Worm (Caenorhabditis elegans): ENCODE results near the gene F37C4.8.
A peak's percentile ranks its signal among the peaks of the same experiment; 100 is the strongest.

The F37C4.8 gene

DNA sequence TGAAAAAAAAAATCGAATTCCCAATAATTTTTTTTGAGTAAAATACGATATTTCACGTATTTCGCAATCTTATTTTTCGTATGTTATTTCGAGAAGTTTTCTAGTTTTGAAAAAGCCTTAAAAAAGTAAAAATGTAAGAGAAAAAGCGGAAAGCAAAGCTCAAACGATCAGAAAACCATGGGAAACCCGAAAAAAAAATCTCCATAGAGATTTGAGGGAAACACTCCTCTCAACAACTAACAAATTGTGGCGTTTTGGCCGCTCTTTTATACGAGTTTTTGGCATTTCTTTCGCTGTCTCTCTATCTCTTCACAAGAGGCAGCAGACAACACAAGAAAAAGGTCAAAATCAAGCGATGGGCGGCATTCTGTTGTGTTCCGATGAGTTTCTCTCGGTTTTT, 6.6 kb downstream of the F37C4.8 start (continued):
- no peak for TF ChIP-seq snpc-4 (tag; optimal IDR thresholded peaks at IDR 0.05)
- TF ChIP-seq daf-19 (GFP tag; conservative IDR thresholded peaks at IDR 0.05), result no peak
- TF ChIP-seq madf-5 (GFP tag; IDR thresholded peaks at IDR 0.05), result no peak
- TF ChIP-seq lin-29 (GFP tag; IDR thresholded peaks at IDR 0.05), result no peak
- no peak for TF ChIP-seq aha-1 (tag)
- TF ChIP-seq F10B5.3 (tag; optimal IDR thresholded peaks at IDR 0.05), result no peak
- no peak for TF ChIP-seq T20F7.1 (GFP tag; optimal IDR thresholded peaks at IDR 0.05)
- TF ChIP-seq attf-4 (tag; optimal IDR thresholded peaks at IDR 0.05), result no peak
- no peak for TF ChIP-seq lin-1 (GFP tag; IDR thresholded peaks at IDR 0.05)
- TF ChIP-seq F37D6.2 (tag; optimal IDR thresholded peaks at IDR 0.05), result no peak
- TF ChIP-seq nhr-25 (tag; optimal IDR thresholded peaks at IDR 0.05; ENCODE audit: borderline replicate concordance, insufficient read depth), result no peak
- no peak for TF ChIP-seq R02D3.7 (tag; optimal IDR thresholded peaks at IDR 0.05)
- TF ChIP-seq ama-1 (optimal IDR thresholded peaks at IDR 0.05), result peak; percentile 97
- no peak for TF ChIP-seq F26F4.8 (GFP tag; conservative IDR thresholded peaks at IDR 0.05)
- TF ChIP-seq egl-43 (GFP tag; IDR thresholded peaks at IDR 0.05), result no peak
- TF ChIP-seq aly-2 (tag; optimal IDR thresholded peaks at IDR 0.05), result no peak
- TF ChIP-seq lin-15B (tag; optimal IDR thresholded peaks at IDR 0.05), result no peak
- TF ChIP-seq unc-62 (GFP tag; optimal IDR thresholded peaks at IDR 0.05 in 1 of 2), result no peak
- no peak for TF ChIP-seq unc-62 (tag; optimal IDR thresholded peaks at IDR 0.05)
- no peak for TF ChIP-seq D1046.2 (GFP tag; IDR thresholded peaks at IDR 0.05)
- 0 out of 2 replicates have a peak, but pooled peaks have one; percentile 34 for TF ChIP-seq T26A8.4 (GFP tag; IDR thresholded peaks at IDR 0.05)
- TF ChIP-seq hif-1 (tag; optimal IDR thresholded peaks at IDR 0.05), result no peak

DNA sequence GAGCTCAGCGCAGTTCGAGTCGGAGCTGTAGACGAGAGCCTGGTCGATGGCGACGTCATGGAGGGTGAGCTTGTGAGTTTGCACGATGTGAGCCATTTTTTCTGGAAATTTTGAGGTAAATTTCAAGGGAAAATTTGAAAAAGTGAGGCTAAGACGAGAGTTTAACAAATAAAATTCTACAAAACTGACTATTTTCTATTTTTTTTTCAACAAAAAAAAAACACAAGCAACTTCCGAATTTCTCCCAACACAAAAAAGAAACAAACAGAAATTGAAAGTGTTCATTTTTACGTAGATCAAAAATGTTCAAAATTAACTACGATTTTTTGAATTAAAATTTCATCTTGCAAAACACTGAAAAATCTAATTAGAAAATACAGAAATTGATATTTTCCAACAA, 7.3 kb downstream of the F37C4.8 start, which contains the start of gene F37C4.5:
Gene F37C4.5, minus strand, starts transcription at position 101 of the 400 bp plus-strand sequence.
- TF ChIP-seq fkh-10 (GFP tag; optimal IDR thresholded peaks at IDR 0.05), result no peak

DNA sequence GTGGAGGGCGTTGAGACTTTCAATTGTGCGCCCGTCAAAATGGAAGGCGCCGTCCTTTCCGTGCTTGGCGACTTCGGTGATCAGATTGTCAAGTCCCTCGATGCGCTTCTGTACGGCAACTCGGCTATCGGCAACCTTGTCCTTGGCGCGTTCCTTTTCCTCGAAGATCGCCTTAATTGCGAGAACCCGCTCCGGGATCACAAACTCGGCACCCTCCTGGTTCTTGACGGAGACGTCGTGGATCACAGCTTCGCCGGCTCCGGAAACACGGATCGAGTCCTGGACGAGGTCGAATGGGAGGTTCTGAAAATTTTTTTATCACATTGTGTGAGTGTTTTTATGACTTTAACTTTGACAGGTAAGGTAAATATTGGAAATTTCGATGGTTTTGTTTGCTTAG, 7.8 kb downstream of the F37C4.8 start:
- TF ChIP-seq cey-2 (tag; optimal IDR thresholded peaks at IDR 0.05; ENCODE audit: borderline replicate concordance, insufficient read depth), result no peak
- TF ChIP-seq unc-62 (GFP tag; optimal IDR thresholded peaks at IDR 0.05 in 1 of 2), result peak in 1 of 2 experiments; percentile 81
- no peak for TF ChIP-seq unc-62 (tag; optimal IDR thresholded peaks at IDR 0.05)
- no peak for TF ChIP-seq nhr-25 (tag; optimal IDR thresholded peaks at IDR 0.05; ENCODE audit: borderline replicate concordance, insufficient read depth)
- TF ChIP-seq nhr-41 (GFP tag; IDR thresholded peaks at IDR 0.05), result no peak
- no peak for TF ChIP-seq dve-1 (tag; optimal IDR thresholded peaks at IDR 0.05; ENCODE audit: insufficient read depth)
- no peak for TF ChIP-seq lin-13 (GFP tag; optimal IDR thresholded peaks at IDR 0.05)
- TF ChIP-seq D1046.2 (GFP tag; IDR thresholded peaks at IDR 0.05), result no peak
- TF ChIP-seq nhr-42 (GFP tag; IDR thresholded peaks at IDR 0.05), result no peak
- no peak for TF ChIP-seq F26F4.8 (GFP tag; conservative IDR thresholded peaks at IDR 0.05)
- no peak for TF ChIP-seq attf-4 (tag; optimal IDR thresholded peaks at IDR 0.05)
- TF ChIP-seq mep-1 (tag; optimal IDR thresholded peaks at IDR 0.05), result no peak
- no peak for TF ChIP-seq Y5F2A.4 (GFP tag; optimal IDR thresholded peaks at IDR 0.05)
- no peak for TF ChIP-seq nhr-10 (tag; optimal IDR thresholded peaks at IDR 0.05)
- TF ChIP-seq F37D6.2 (tag; optimal IDR thresholded peaks at IDR 0.05), result no peak
- TF ChIP-seq R02D3.7 (tag; optimal IDR thresholded peaks at IDR 0.05), result no peak
- no peak for TF ChIP-seq fos-1 (tag; optimal IDR thresholded peaks at IDR 0.05)
- peak; percentile 81 for TF ChIP-seq set-16 (GFP tag; IDR thresholded peaks at IDR 0.05)
- no peak for TF ChIP-seq ceh-20 (GFP tag; IDR thresholded peaks at IDR 0.05)
- 0 out of 2 replicates have a peak, but pooled peaks have one; percentile 12 for TF ChIP-seq zfp-3 (GFP tag; conservative IDR thresholded peaks at IDR 0.05)

DNA sequence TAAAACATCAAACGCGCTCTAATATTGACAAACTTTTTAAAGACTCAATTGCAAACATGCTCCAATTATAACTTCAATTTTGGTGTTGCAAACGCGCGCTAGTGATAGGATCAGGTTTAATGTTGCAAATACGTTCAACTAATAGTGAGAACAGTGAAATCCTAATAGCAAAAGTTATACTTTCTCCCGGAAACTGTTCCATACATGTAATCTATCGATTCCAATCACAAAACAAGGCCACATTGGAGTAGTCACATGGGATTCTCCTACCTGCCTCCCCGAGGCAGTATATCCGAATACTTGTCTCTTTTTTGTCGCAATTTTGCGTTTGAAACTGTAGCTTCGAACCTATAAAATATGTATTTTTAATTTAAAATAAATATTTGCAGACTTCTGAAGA, 11.1 kb downstream of the F37C4.8 start:
- TF ChIP-seq hlh-11 (tag; optimal IDR thresholded peaks at IDR 0.05), result no peak
- no peak for TF ChIP-seq lsy-2 (tag; optimal IDR thresholded peaks at IDR 0.05)
- no peak for TF ChIP-seq sdz-12 (GFP tag; optimal IDR thresholded peaks at IDR 0.05)
- no peak for TF ChIP-seq ceh-82 (tag; optimal IDR thresholded peaks at IDR 0.05)
- TF ChIP-seq hlh-30 (tag; optimal IDR thresholded peaks at IDR 0.05; ENCODE audit: insufficient read depth), result no peak
- no peak for TF ChIP-seq ces-1 (GFP tag; optimal IDR thresholded peaks at IDR 0.05)

Data from whole organism, L4 larva.